Fruit fly (Drosophila melanogaster) whole organism: ENCODE data around the gene para.

Experiments used
- Dll ChIP-seq: fragments of >200 bp; optimal IDR thresholded peaks from 2 replicates; lab custom pipeline; 2017
- EcR ChIP-seq, 2 experiments: fragments of >200 bp; optimal IDR thresholded peaks; 2 replicates each; lab custom pipeline; 2017; ENCODE audit warnings: missing biosample characterization in 2 of 2, missing genetic modification characterization in 2 of 2, missing genetic modification reagents in 2 of 2

DNA sequence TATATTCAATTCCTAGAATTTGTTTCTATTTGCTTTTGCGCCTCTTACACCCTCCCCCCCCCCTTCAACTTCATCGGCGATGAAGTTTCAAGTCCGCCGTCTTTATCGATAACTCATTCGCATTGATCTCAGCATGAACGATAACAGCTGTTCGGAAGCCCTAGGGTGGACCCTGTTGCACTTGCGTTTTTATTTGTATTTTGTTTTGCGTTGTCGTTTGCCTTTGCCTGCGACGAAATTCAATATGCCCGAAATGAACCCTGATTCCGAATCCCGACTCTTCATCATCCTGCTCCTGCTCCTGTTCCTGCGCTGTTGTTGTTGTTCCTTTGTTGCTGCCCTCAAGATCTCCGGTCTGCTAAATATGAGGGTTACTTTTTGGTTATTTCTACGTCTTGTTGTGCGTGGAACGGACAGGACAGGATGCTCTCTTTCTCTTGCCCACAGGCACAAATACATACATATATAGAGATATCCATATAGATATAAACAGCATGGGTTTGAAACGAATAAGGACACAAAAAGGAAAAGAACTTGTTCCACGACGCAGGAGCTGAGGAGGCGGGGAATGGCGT lies 106.3 kb downstream of the para start:
- TF ChIP-seq Dll (no peak), EcR (GFP tag; optimal IDR thresholded peaks at IDR 0.05; lab: Kevin White, UChicago) (no peak)
